Fruit fly (Drosophila melanogaster) whole organism, embryonic: Measurements from ENCODE around the gene CG17855.

ENCODE experiments used
- Awh ChIP-seq: fragments of 200-800 bp; sonication (Bioruptor generic); IDR thresholded peaks from 2 replicates; pipeline ENCODE4, ENCODE4 v1.3.6; 2022; ENCODE audit warnings: missing biosample characterization, missing genetic modification characterization
- B-H2 ChIP-seq: fragments of 200-800 bp; sonication (Bioruptor generic); optimal IDR thresholded peaks from 2 replicates; lab custom pipeline; 2018; ENCODE audit warnings: missing biosample characterization, mild to moderate bottlenecking, missing genetic modification characterization
- BEAF-32 ChIP-seq: fragments of 200-800 bp; sonication (Bioruptor generic); optimal IDR thresholded peaks from 3 replicates; lab custom pipeline; 2017; ENCODE audit warnings: missing biosample characterization, missing genetic modification characterization, mild to moderate bottlenecking, moderate library complexity, missing genetic modification reagents
- CG10431 ChIP-seq: fragments of 200-800 bp; sonication (Bioruptor generic); optimal IDR thresholded peaks from 3 replicates; lab custom pipeline; 2018; ENCODE audit warnings: missing biosample characterization, mild to moderate bottlenecking, missing genetic modification characterization
- CG12219 ChIP-seq: fragments of 200-800 bp; sonication (Bioruptor generic); optimal IDR thresholded peaks from 3 replicates; lab custom pipeline; 2018; ENCODE audit warnings: missing biosample characterization, mild to moderate bottlenecking, missing genetic modification characterization
- CG12769 ChIP-seq: fragments of 200-800 bp; sonication (Bioruptor generic); optimal IDR thresholded peaks from 2 replicates; lab custom pipeline; 2019; ENCODE audit warnings: missing biosample characterization, mild to moderate bottlenecking, missing genetic modification characterization, moderate library complexity
- CG15073 ChIP-seq: fragments of 200-800 bp; sonication (Bioruptor generic); optimal IDR thresholded peaks from 2 replicates; lab custom pipeline; 2016; ENCODE audit warnings: missing biosample characterization, missing genetic modification characterization
- CG2120 ChIP-seq: fragments of 200-800 bp; sonication (Bioruptor generic); optimal IDR thresholded peaks from 3 replicates; lab custom pipeline; 2016; ENCODE audit warnings: missing biosample characterization, missing genetic modification characterization
- CG31224 ChIP-seq: fragments of 200-800 bp; sonication (Bioruptor generic); IDR thresholded peaks from 2 replicates; pipeline ENCODE4 v1.3.6; 2022; ENCODE audit warnings: missing biosample characterization, missing genetic modification characterization
- CG31388 ChIP-seq: fragments of 200-800 bp; sonication (Bioruptor generic); optimal IDR thresholded peaks from 2 replicates; lab custom pipeline; 2016; ENCODE audit warnings: missing biosample characterization, missing genetic modification characterization
- CG3163 ChIP-seq: fragments of 200-800 bp; sonication (Bioruptor generic); optimal IDR thresholded peaks from 3 replicates; lab custom pipeline; 2016; ENCODE audit warnings: missing biosample characterization, missing genetic modification characterization
- CG32767 ChIP-seq: fragments of 200-800 bp; sonication (Bioruptor generic); IDR thresholded peaks from 2 replicates; pipeline ENCODE4 v1.3.6; 2022; ENCODE audit warnings: missing biosample characterization, missing genetic modification characterization
- CG7372 ChIP-seq: fragments of 200-800 bp; sonication (Bioruptor generic); IDR thresholded peaks from 2 replicates; pipeline ENCODE4 v1.3.6; 2022; ENCODE audit warnings: missing biosample characterization, missing genetic modification characterization
- CG8765 ChIP-seq: fragments of 200-800 bp; sonication (Bioruptor generic); IDR thresholded peaks from 2 replicates; pipeline ENCODE4 v1.3.6; 2022; ENCODE audit warnings: missing biosample characterization, missing genetic modification characterization
- CG9876 ChIP-seq: fragments of 200-800 bp; sonication (Bioruptor generic); optimal IDR thresholded peaks from 2 replicates; lab custom pipeline; 2016; ENCODE audit warnings: missing biosample characterization, missing genetic modification characterization
- CkIIα-i1 ChIP-seq: fragments of 200-800 bp; sonication (Bioruptor generic); IDR thresholded peaks from 2 replicates; pipeline ENCODE4 v1.3.6; 2022; ENCODE audit warnings: missing biosample characterization, missing genetic modification characterization
- D ChIP-seq, 2 experiments: fragments of 200-800 bp in 1 of 2; fragments of >200 bp in 1 of 2; sonication (Bioruptor generic) in 1 of 2; optimal IDR thresholded peaks; 2 replicates in 1 of 2; 3 replicates in 1 of 2; lab custom pipeline; 2017; ENCODE audit warnings: mild to moderate bottlenecking in 1 of 2, missing biosample characterization in 1 of 2, missing genetic modification characterization in 1 of 2, missing genetic modification reagents in 1 of 2
- Dip2 ChIP-seq: fragments of 200-800 bp; sonication (Bioruptor generic); IDR thresholded peaks from 2 replicates; pipeline ENCODE4 v1.3.6; 2022; ENCODE audit warnings: missing biosample characterization, missing genetic modification characterization
- Eip74EF ChIP-seq, 2 experiments: fragments of 200-800 bp in 1 of 2; fragments of >200 bp in 1 of 2; sonication (Bioruptor generic) in 1 of 2; optimal IDR thresholded peaks; 2 replicates each; lab custom pipeline; 2017 to 2019; ENCODE audit warnings: missing biosample characterization in 2 of 2, missing genetic modification characterization in 2 of 2, mild to moderate bottlenecking in 1 of 2, moderate library complexity in 1 of 2
- Elba2 ChIP-seq: fragments of 200-800 bp; sonication (Bioruptor generic); optimal IDR thresholded peaks from 3 replicates; lab custom pipeline; 2016; ENCODE audit warnings: missing biosample characterization, missing genetic modification characterization
- H15 ChIP-seq: fragments of 200-800 bp; sonication (Bioruptor generic); IDR thresholded peaks from 3 replicates; pipeline ENCODE4 v1.3.6; 2022; ENCODE audit warnings: missing biosample characterization, missing genetic modification characterization
- Hey ChIP-seq: fragments of 200-800 bp; sonication (Bioruptor generic); optimal IDR thresholded peaks from 3 replicates; lab custom pipeline; 2018; ENCODE audit warnings: missing biosample characterization, mild to moderate bottlenecking, missing genetic modification characterization
- Hsf ChIP-seq: fragments of 200-800 bp; sonication (Bioruptor generic); optimal IDR thresholded peaks from 3 replicates; lab custom pipeline; 2016; ENCODE audit warnings: missing biosample characterization, missing genetic modification characterization
- MBD-R2 ChIP-seq: fragments of 200-800 bp; sonication (Bioruptor generic); IDR thresholded peaks from 2 replicates; pipeline ENCODE4 v1.3.6; 2022; ENCODE audit warnings: missing biosample characterization, missing genetic modification characterization
- Med ChIP-seq: fragments of 200-800 bp; sonication (Bioruptor generic); peaks from one replicate; lab custom pipeline; 2016; ENCODE audit warnings: missing biosample characterization, missing genetic modification characterization, mild to moderate bottlenecking, inconsistent platforms, moderate library complexity
- PHDP ChIP-seq: fragments of 200-800 bp; sonication (Bioruptor generic); optimal IDR thresholded peaks from 3 replicates; lab custom pipeline; 2018; ENCODE audit warnings: missing biosample characterization, mild to moderate bottlenecking, missing genetic modification characterization, moderate library complexity
- Rfx ChIP-seq: fragments of 200-800 bp; sonication (Bioruptor generic); IDR thresholded peaks from 2 replicates; pipeline ENCODE4 v1.3.6; 2022; ENCODE audit warnings: missing biosample characterization, missing genetic modification characterization
- Side ChIP-seq: fragments of 200-800 bp; sonication (Bioruptor generic); optimal IDR thresholded peaks from 2 replicates; lab custom pipeline; 2016; ENCODE audit warnings: missing biosample characterization, missing genetic modification characterization
- Vsx1 ChIP-seq: fragments of 200-800 bp; sonication (Bioruptor generic); optimal IDR thresholded peaks from 2 replicates; lab custom pipeline; 2017; ENCODE audit warnings: missing biosample characterization, mild to moderate bottlenecking, missing genetic modification characterization, missing genetic modification reagents
- bigmax ChIP-seq: fragments of 200-800 bp; sonication (Bioruptor generic); optimal IDR thresholded peaks from 2 replicates; lab custom pipeline; 2018; ENCODE audit warnings: missing biosample characterization, mild to moderate bottlenecking, missing genetic modification characterization
- cato ChIP-seq: fragments of 200-800 bp; sonication (Bioruptor generic); optimal IDR thresholded peaks from 2 replicates; lab custom pipeline; 2016; ENCODE audit warnings: missing biosample characterization, missing genetic modification characterization, borderline replicate concordance
- dmrt99B ChIP-seq: fragments of 200-800 bp; sonication (Bioruptor generic); optimal IDR thresholded peaks from 2 replicates; lab custom pipeline; 2018; ENCODE audit warnings: missing biosample characterization, mild to moderate bottlenecking, missing genetic modification characterization, moderate library complexity
- dpn ChIP-seq, 2 experiments: fragments of 200-800 bp; sonication (Bioruptor generic); optimal IDR thresholded peaks; 3 replicates each; lab custom pipeline; 2016; ENCODE audit warnings: missing biosample characterization in 2 of 2, missing genetic modification characterization in 2 of 2
- ems ChIP-seq: fragments of 200-800 bp; sonication (Bioruptor generic); optimal IDR thresholded peaks from 3 replicates; lab custom pipeline; 2016; ENCODE audit warnings: missing biosample characterization, missing genetic modification characterization
- grn ChIP-seq: fragments of 200-800 bp; sonication (Bioruptor generic); optimal IDR thresholded peaks from 3 replicates; lab custom pipeline; 2017; ENCODE audit warnings: missing biosample characterization, missing genetic modification characterization
- gt ChIP-seq: fragments of 200-800 bp; sonication (Bioruptor generic); IDR thresholded peaks from 2 replicates; pipeline ENCODE4 v1.3.6; 2022; ENCODE audit warnings: missing biosample characterization, missing genetic modification characterization
- jing ChIP-seq: fragments of 200-800 bp; sonication (Bioruptor generic); optimal IDR thresholded peaks from 2 replicates; lab custom pipeline; 2018; ENCODE audit warnings: missing biosample characterization, mild to moderate bottlenecking, missing genetic modification characterization
- klu ChIP-seq: fragments of 200-800 bp; sonication (Bioruptor generic); IDR thresholded peaks from 2 replicates; pipeline ENCODE4 v1.3.6; 2022; ENCODE audit warnings: missing biosample characterization, missing genetic modification characterization
- org-1 ChIP-seq: fragments of 200-800 bp; sonication (Bioruptor generic); optimal IDR thresholded peaks from 2 replicates; lab custom pipeline; 2017; ENCODE audit warnings: missing biosample characterization, missing genetic modification characterization
- psq ChIP-seq: fragments of 200-800 bp; sonication (Bioruptor generic); optimal IDR thresholded peaks from 2 replicates; lab custom pipeline; 2017; ENCODE audit warnings: missing biosample characterization, missing genetic modification characterization
- ranshi ChIP-seq: fragments of 200-800 bp; sonication (Bioruptor generic); IDR thresholded peaks from 2 replicates; pipeline ENCODE4 v1.3.6; 2022; ENCODE audit warnings: missing biosample characterization, missing genetic modification characterization
- sc ChIP-seq, 3 experiments: fragments of >200 bp in 2 of 3; fragments of 200-800 bp in 1 of 3; sonication (Bioruptor generic) in 1 of 3; optimal IDR thresholded peaks; 2 replicates in 2 of 3; 3 replicates in 1 of 3; lab custom pipeline; 2017; ENCODE audit warnings: mild to moderate bottlenecking in 1 of 3, missing biosample characterization in 1 of 3, missing genetic modification characterization in 1 of 3, missing genetic modification reagents in 1 of 3
- seq ChIP-seq: fragments of 200-800 bp; sonication (Bioruptor generic); IDR thresholded peaks from 2 replicates; pipeline ENCODE4 v1.3.6; 2022; ENCODE audit warnings: missing biosample characterization, missing genetic modification characterization
- slbo ChIP-seq: fragments of 200-800 bp; sonication (Bioruptor generic); IDR thresholded peaks from 2 replicates; pipeline ENCODE4 v1.3.6; 2022; ENCODE audit warnings: missing biosample characterization, missing genetic modification characterization
- sr ChIP-seq: fragments of 200-800 bp; sonication (Bioruptor generic); IDR thresholded peaks from 3 replicates; pipeline ENCODE4 v1.3.6; 2022; ENCODE audit warnings: missing biosample characterization, missing genetic modification characterization
- tup ChIP-seq: fragments of 200-800 bp; sonication (Bioruptor generic); optimal IDR thresholded peaks from 2 replicates; lab custom pipeline; 2016; ENCODE audit warnings: missing biosample characterization, mild to moderate bottlenecking, missing genetic modification characterization, moderate library complexity
- vnd ChIP-seq: fragments of 200-800 bp; sonication (Bioruptor generic); IDR thresholded peaks from 3 replicates; pipeline ENCODE4 v1.3.6; 2022; ENCODE audit warnings: missing biosample characterization, missing genetic modification characterization; ENCODE audit not compliant: partially characterized antibody
- vvl ChIP-seq: fragments of 200-800 bp; sonication (Bioruptor generic); IDR thresholded peaks from 2 replicates; pipeline ENCODE4 v1.3.6; 2022; ENCODE audit warnings: missing biosample characterization, missing genetic modification characterization
- wor ChIP-seq: fragments of 200-800 bp; sonication (Bioruptor generic); IDR thresholded peaks from 2 replicates; pipeline ENCODE4 v1.3.6; 2022; ENCODE audit warnings: missing biosample characterization, missing genetic modification characterization
- zen ChIP-seq: fragments of 200-800 bp; sonication (Bioruptor generic); optimal IDR thresholded peaks from 3 replicates; lab custom pipeline; 2018; ENCODE audit warnings: missing biosample characterization, mild to moderate bottlenecking, missing genetic modification characterization, moderate library complexity
- zfh1 ChIP-seq: fragments of 200-800 bp; sonication (Bioruptor generic); IDR thresholded peaks from 3 replicates; pipeline ENCODE4 v1.3.6; 2022; ENCODE audit warnings: missing biosample characterization, missing genetic modification characterization

CG17855 gene

DNA sequence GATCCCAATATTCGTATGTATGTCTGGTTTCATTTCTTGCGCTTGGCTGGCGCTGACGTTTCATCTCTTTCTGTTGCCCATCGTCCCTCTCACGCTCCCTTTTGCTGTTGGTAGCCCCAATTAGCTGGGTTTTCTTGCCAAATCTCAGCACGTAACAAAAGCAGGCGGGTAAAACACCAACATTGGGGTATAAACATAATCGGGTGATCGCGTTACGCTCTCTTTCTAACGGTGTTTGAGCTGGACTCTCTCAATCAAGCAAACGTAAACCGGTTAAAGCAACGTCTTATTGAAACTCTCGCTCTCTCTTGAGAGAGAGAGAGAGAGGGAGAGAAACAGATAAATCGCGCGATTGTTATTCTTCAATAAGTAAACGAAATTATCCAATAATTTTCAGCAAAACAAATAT lies 17.6 kb upstream of the CG17855 start (continued):
- TF ChIP-seq wor (no peak), zen (tag; lab: Kevin White, UChicago) (no peak), CG10431 (GFP tag; lab: Kevin White, UChicago) (no peak), H15 (GFP tag; lab: Robert Waterston, UW) (no peak), Awh (GFP tag; lab: Robert Waterston, UW) (peak; percentile 72), vvl (GFP tag; lab: Robert Waterston, UW) (peak; percentile 36; the same call in 1 of the 2 replicates), sc (optimal IDR thresholded peaks at IDR 0.05; lab: Kevin White, UChicago) (no peak), sc (GFP tag; optimal IDR thresholded peaks at IDR 0.05; lab: Kevin White, UChicago) (no peak), D (optimal IDR thresholded peaks at IDR 0.05; lab: Kevin White, UChicago) (no peak), D (GFP tag; optimal IDR thresholded peaks at IDR 0.05; lab: Kevin White, UChicago) (no peak), seq (no peak), sr (GFP tag; lab: Robert Waterston, UW) (no peak), vnd (GFP tag; lab: Robert Waterston, UW) (no peak), slbo (GFP tag; lab: Robert Waterston, UW) (no peak), Rfx (GFP tag; lab: Robert Waterston, UW) (no peak), B-H2 (GFP tag; lab: Kevin White, UChicago) (peak; percentile 38), jing (GFP tag; lab: Kevin White, UChicago) (no peak), Side (GFP tag; lab: Kevin White, UChicago) (no peak), tup (no peak), psq (GFP tag; lab: Kevin White, UChicago) (no peak), zfh1 (GFP tag; lab: Robert Waterston, UW) (no peak), bigmax (GFP tag; lab: Kevin White, UChicago) (no peak), gt (GFP tag; lab: Robert Waterston, UW) (no peak), CkIIα-i1 (GFP tag; lab: Robert Waterston, UW) (no peak), grn (GFP tag; lab: Kevin White, UChicago) (no peak), org-1 (GFP tag; lab: Kevin White, UChicago) (no peak), CG15073 (no peak), Dip2 (GFP tag; lab: Robert Waterston, UW) (no peak), CG31224 (GFP tag; lab: Robert Waterston, UW) (no peak), CG12769 (tag; lab: Kevin White, UChicago) (peak; percentile 87), Elba2 (peak; percentile 53), PHDP (tag; lab: Kevin White, UChicago) (no peak), ranshi (no peak), dpn (GFP tag; optimal IDR thresholded peaks at IDR 0.05; lab: Kevin White, UChicago) (no peak), CG7372 (GFP tag; lab: Robert Waterston, UW) (no peak), CG2120 (GFP tag; lab: Kevin White, UChicago) (no peak), CG31388 (GFP tag; lab: Kevin White, UChicago) (no peak), CG9876 (GFP tag; lab: Kevin White, UChicago) (no peak), CG8765 (GFP tag; lab: Robert Waterston, UW) (no peak), Med (GFP tag; lab: Kevin White, UChicago) (peak; percentile 48), dmrt99B (tag; lab: Kevin White, UChicago) (no peak), Hsf (GFP tag; lab: Kevin White, UChicago) (no peak), CG3163 (GFP tag; lab: Kevin White, UChicago) (no peak), CG12219 (GFP tag; lab: Kevin White, UChicago) (no peak), cato (no peak), Hey (no peak), MBD-R2 (GFP tag; lab: Robert Waterston, UW) (no peak), BEAF-32 (GFP tag; lab: Kevin White, UChicago) (no peak), Eip74EF (GFP tag; optimal IDR thresholded peaks at IDR 0.05; lab: Kevin White, UChicago) (no peak), CG32767 (no peak), ems (GFP tag; lab: Kevin White, UChicago) (no peak), klu (no peak), Vsx1 (GFP tag; lab: Kevin White, UChicago) (peak; percentile 90)
